Worm (Caenorhabditis elegans) whole organism, L2 larva: Measurements from ENCODE around the gene fbxa-4.
A peak's percentile ranks its signal among the peaks of the same experiment; 100 is the strongest.

Experiments
- C34F6.9 ChIP-seq: fragments of 150-350 bp; optimal IDR thresholded peaks from 2 replicates; lab custom pipeline; 2014; ENCODE audit warnings: missing biosample characterization, missing genetic modification characterization
- F13H6.1 ChIP-seq: sonication (generic microtip); optimal IDR thresholded peaks from 2 replicates; lab custom pipeline; 2016; ENCODE audit warnings: missing genetic modification characterization, missing compliant biosample characterization
- R02D3.7 ChIP-seq: fragments of 150-350 bp; optimal IDR thresholded peaks from 2 replicates; lab custom pipeline; 2014; ENCODE audit warnings: missing biosample characterization, missing genetic modification characterization
- Y55F3AM.14 ChIP-seq: fragments of 200-800 bp; sonication (Bioruptor generic); optimal IDR thresholded peaks from 2 replicates; lab custom pipeline; 2018; ENCODE audit warnings: mild to moderate bottlenecking, missing genetic modification characterization, missing compliant biosample characterization
- ZK546.5 ChIP-seq: sonication (generic microtip); optimal IDR thresholded peaks from 2 replicates; lab custom pipeline; 2017; ENCODE audit warnings: missing biosample characterization, missing genetic modification characterization
- aly-2 ChIP-seq: fragments of 150-350 bp; optimal IDR thresholded peaks from 2 replicates; lab custom pipeline; 2014; ENCODE audit warnings: missing biosample characterization, missing genetic modification characterization
- ama-1 ChIP-seq: fragments of 150-350 bp; optimal IDR thresholded peaks from 2 replicates; lab custom pipeline; 2018; ENCODE audit warnings: inconsistent platforms
- blmp-1 ChIP-seq: sonication (generic microtip); optimal IDR thresholded peaks from 2 replicates; lab custom pipeline; 2017; ENCODE audit warnings: missing genetic modification characterization, mild to moderate bottlenecking, missing compliant biosample characterization, antibody characterized with exemption, moderate library complexity; ENCODE audit not compliant: insufficient read depth
- crh-2 ChIP-seq: sonication (generic microtip); optimal IDR thresholded peaks from 2 replicates; lab custom pipeline; 2017; ENCODE audit warnings: missing biosample characterization, missing genetic modification characterization
- elt-1 ChIP-seq: fragments of 150-350 bp; optimal IDR thresholded peaks from 2 replicates; lab custom pipeline; 2014; ENCODE audit warnings: missing biosample characterization, missing genetic modification characterization
- elt-3 ChIP-seq: sonication (generic microtip); optimal IDR thresholded peaks from 2 replicates; lab custom pipeline; 2017; ENCODE audit warnings: missing biosample characterization, missing genetic modification characterization
- fos-1 ChIP-seq: fragments of 150-350 bp; optimal IDR thresholded peaks from 2 replicates; lab custom pipeline; 2014; ENCODE audit warnings: missing biosample characterization, missing genetic modification characterization
- gmeb-1 ChIP-seq: fragments of 150-350 bp; optimal IDR thresholded peaks from 2 replicates; lab custom pipeline; 2014; ENCODE audit warnings: missing biosample characterization, missing genetic modification characterization
- lin-11 ChIP-seq: fragments of 150-350 bp; sonication (generic microtip); optimal IDR thresholded peaks from 2 replicates; lab custom pipeline; 2014; ENCODE audit warnings: missing biosample characterization, missing genetic modification characterization, inconsistent platforms, mixed read lengths
- lin-13 ChIP-seq: fragments of 150-350 bp; optimal IDR thresholded peaks from 2 replicates; lab custom pipeline; 2014; ENCODE audit warnings: missing biosample characterization, missing genetic modification reagents, missing genetic modification characterization
- lin-39 ChIP-seq: fragments of 150-350 bp; optimal IDR thresholded peaks from 2 replicates; lab custom pipeline; 2014; ENCODE audit warnings: missing biosample characterization, missing genetic modification reagents, missing genetic modification characterization
- lsy-2 ChIP-seq, 2 experiments: fragments of 150-350 bp in 1 of 2; sonication (generic microtip) in 1 of 2; optimal IDR thresholded peaks; 2 replicates each; lab custom pipeline; 2014 to 2017; ENCODE audit warnings: missing biosample characterization in 2 of 2, missing genetic modification characterization in 2 of 2
- mab-5 ChIP-seq: fragments of 150-350 bp; optimal IDR thresholded peaks from 2 replicates; lab custom pipeline; 2014; ENCODE audit warnings: missing biosample characterization, missing genetic modification characterization
- mbf-1 ChIP-seq: sonication (generic microtip); optimal IDR thresholded peaks from 2 replicates; lab custom pipeline; 2017; ENCODE audit warnings: missing biosample characterization, missing genetic modification characterization
- mdl-1 ChIP-seq, 2 experiments: fragments of 150-350 bp in 1 of 2; sonication (generic microtip) in 1 of 2; optimal IDR thresholded peaks; 2 replicates each; lab custom pipeline; 2017; ENCODE audit warnings: missing biosample characterization in 2 of 2, missing genetic modification characterization in 2 of 2
- nhr-10 ChIP-seq: sonication (generic microtip); optimal IDR thresholded peaks from 2 replicates; lab custom pipeline; 2017; ENCODE audit warnings: missing biosample characterization, missing genetic modification characterization
- nhr-12 ChIP-seq: fragments of 150-350 bp; optimal IDR thresholded peaks from 2 replicates; lab custom pipeline; 2014; ENCODE audit warnings: missing biosample characterization, missing genetic modification characterization
- nhr-129 ChIP-seq: fragments of 150-350 bp; optimal IDR thresholded peaks from 2 replicates; lab custom pipeline; 2014; ENCODE audit warnings: missing biosample characterization, missing genetic modification characterization
- nhr-21 ChIP-seq: fragments of 150-350 bp; optimal IDR thresholded peaks from 2 replicates; lab custom pipeline; 2014; ENCODE audit warnings: missing biosample characterization, missing genetic modification characterization
- nhr-23 ChIP-seq: fragments of 150-350 bp; optimal IDR thresholded peaks from 2 replicates; lab custom pipeline; 2014; ENCODE audit warnings: missing biosample characterization, missing genetic modification reagents, missing genetic modification characterization
- nhr-237 ChIP-seq: fragments of 150-350 bp; optimal IDR thresholded peaks from 2 replicates; lab custom pipeline; 2014; ENCODE audit warnings: missing biosample characterization, missing genetic modification characterization
- nhr-25 ChIP-seq: fragments of 150-350 bp; sonication (generic microtip); optimal IDR thresholded peaks from 3 replicates; lab custom pipeline; 2014; ENCODE audit warnings: missing biosample characterization, missing genetic modification characterization
- nhr-6 ChIP-seq: fragments of 150-350 bp; optimal IDR thresholded peaks from 2 replicates; lab custom pipeline; 2014; ENCODE audit warnings: missing biosample characterization, missing genetic modification characterization
- nhr-77 ChIP-seq: fragments of 150-350 bp; optimal IDR thresholded peaks from 2 replicates; lab custom pipeline; 2014; ENCODE audit warnings: missing biosample characterization, missing genetic modification characterization
- peb-1 ChIP-seq: fragments of 150-350 bp; optimal IDR thresholded peaks from 2 replicates; lab custom pipeline; 2014; ENCODE audit warnings: missing biosample characterization, missing genetic modification characterization
- sem-4 ChIP-seq: fragments of 150-350 bp; optimal IDR thresholded peaks from 2 replicates; lab custom pipeline; 2014; ENCODE audit warnings: missing biosample characterization, missing genetic modification reagents, missing genetic modification characterization
- sma-3 ChIP-seq: sonication (generic microtip); optimal IDR thresholded peaks from 2 replicates; lab custom pipeline; 2016; ENCODE audit warnings: missing genetic modification reagents, missing genetic modification characterization, missing compliant biosample characterization
- sma-9 ChIP-seq, 2 experiments: fragments of 150-350 bp in 1 of 2; sonication (generic microtip) in 1 of 2; optimal IDR thresholded peaks; 2 replicates each; lab custom pipeline; 2014 to 2016; ENCODE audit warnings: missing genetic modification characterization in 2 of 2, mild to moderate bottlenecking in 1 of 2, missing biosample characterization in 1 of 2, missing compliant biosample characterization in 1 of 2, missing genetic modification reagents in 1 of 2, moderate library complexity in 1 of 2
- snpc-4 ChIP-seq: fragments of 150-350 bp; optimal IDR thresholded peaks from 2 replicates; lab custom pipeline; 2014; ENCODE audit warnings: missing biosample characterization, missing genetic modification characterization
- unc-39 ChIP-seq: fragments of 150-350 bp; optimal IDR thresholded peaks from 2 replicates; lab custom pipeline; 2014; ENCODE audit warnings: missing biosample characterization, missing genetic modification characterization
- unc-55 ChIP-seq: fragments of 150-350 bp; sonication (generic microtip); optimal IDR thresholded peaks from 3 replicates; lab custom pipeline; 2014; ENCODE audit warnings: missing biosample characterization, missing genetic modification reagents, missing genetic modification characterization
- unc-62 ChIP-seq: fragments of 150-350 bp; optimal IDR thresholded peaks from 2 replicates; lab custom pipeline; 2014; ENCODE audit warnings: missing biosample characterization, missing genetic modification reagents, missing genetic modification characterization
- zag-1 ChIP-seq: fragments of 150-350 bp; optimal IDR thresholded peaks from 2 replicates; lab custom pipeline; 2014; ENCODE audit warnings: missing biosample characterization, missing genetic modification characterization
- ztf-11 ChIP-seq: sonication (generic microtip); optimal IDR thresholded peaks from 2 replicates; lab custom pipeline; 2017; ENCODE audit warnings: missing biosample characterization, missing genetic modification characterization
- ztf-4 ChIP-seq: fragments of 150-350 bp; optimal IDR thresholded peaks from 2 replicates; lab custom pipeline; 2014; ENCODE audit warnings: missing biosample characterization, missing genetic modification characterization

The fbxa-4 gene

DNA sequence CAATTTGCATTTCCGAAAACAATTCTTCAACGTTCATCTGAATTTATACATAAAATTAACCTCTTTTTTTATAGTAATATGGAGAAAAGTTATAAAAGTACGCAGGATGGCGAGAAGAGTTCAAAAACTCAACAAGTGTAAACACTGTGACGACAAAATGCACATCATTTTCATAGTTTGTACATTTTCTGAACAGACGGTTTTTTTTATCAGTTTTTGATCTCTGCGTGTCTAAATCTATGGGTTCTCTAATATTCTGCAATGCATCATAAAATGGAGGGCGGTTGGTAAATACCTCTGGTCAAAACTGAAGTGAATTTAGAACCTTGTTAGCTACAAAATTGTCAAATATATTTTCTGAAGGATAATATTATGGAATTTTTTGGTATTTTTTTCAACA, at the start of gene fbxa-4:
TSS of gene fbxa-4 (minus strand) at position 93 of the 400 bp plus-strand sequence.
- no peak for TF ChIP-seq nhr-21 (tag; lab: Kevin White, UChicago)
- TF ChIP-seq lsy-2 (tag; optimal IDR thresholded peaks at IDR 0.05; lab: Kevin White, UChicago): no peak
- no peak for TF ChIP-seq F13H6.1
- peak; percentile 37 for TF ChIP-seq fos-1
- TF ChIP-seq gmeb-1 (tag; lab: Kevin White, UChicago): peak; percentile 6
- TF ChIP-seq R02D3.7 (tag; lab: Kevin White, UChicago): no peak
- TF ChIP-seq blmp-1 (tag; lab: Kevin White, UChicago): no peak
- peak; percentile 5 for TF ChIP-seq crh-2 (tag; lab: Kevin White, UChicago)

- TF ChIP-seq nhr-129 (tag; lab: Kevin White, UChicago) (no peak), elt-1 (tag; lab: Kevin White, UChicago) (no peak), crh-2 (tag; lab: Kevin White, UChicago) (no peak), gmeb-1 (tag; lab: Kevin White, UChicago) (no peak)
Observed at ce11 chrII:2458881-2459280, 43.5 kb upstream of the fbxa-4 start, which contains the start of gene pqn-42. Gene pqn-42, minus strand, starts transcription at chrII:2458981.

- TF ChIP-seq lin-11 (tag; lab: Kevin White, UChicago) (no peak), mbf-1 (tag; lab: Kevin White, UChicago) (no peak), aly-2 (tag; lab: Kevin White, UChicago) (no peak), nhr-25 (tag; lab: Kevin White, UChicago) (no peak), ZK546.5 (no peak), mdl-1 (tag; optimal IDR thresholded peaks at IDR 0.05; lab: Kevin White, UChicago) (no peak), snpc-4 (no peak), unc-55 (GFP tag; lab: Kevin White, UChicago) (no peak)
Observed at ce11 chrII:2456973-2457372, 41.6 kb upstream of the fbxa-4 start.

- peak in 1 of 2 experiments; percentile 71 for TF ChIP-seq lsy-2 (tag; optimal IDR thresholded peaks at IDR 0.05; lab: Kevin White, UChicago)
- TF ChIP-seq sma-3: no peak
- TF ChIP-seq, all 48 proteins: peak for 1
Observed at ce11 chrII:2455931-2456576, 40.7 kb upstream of the fbxa-4 start.

- TF ChIP-seq R02D3.7 (tag; lab: Kevin White, UChicago) (no peak), nhr-12 (tag; lab: Kevin White, UChicago) (no peak), elt-1 (tag; lab: Kevin White, UChicago) (no peak), unc-62 (GFP tag; lab: Kevin White, UChicago) (no peak), Y55F3AM.14 (GFP tag; lab: Kevin White, UChicago) (no peak), ztf-4 (tag; lab: Kevin White, UChicago) (no peak), mab-5 (tag; lab: Kevin White, UChicago) (no peak), unc-39 (tag; lab: Kevin White, UChicago) (no peak), lin-13 (no peak), nhr-10 (tag; lab: Kevin White, UChicago) (no peak), F13H6.1 (peak; percentile 88), peb-1 (tag; lab: Kevin White, UChicago) (peak; percentile 77), ztf-11 (tag; lab: Kevin White, UChicago) (no peak), nhr-25 (tag; lab: Kevin White, UChicago) (no peak), sma-3 (peak; percentile 27), C34F6.9 (tag; lab: Kevin White, UChicago) (no peak), ama-1 (lab: Kevin White, UChicago) (no peak), nhr-237 (tag; lab: Kevin White, UChicago) (no peak), sem-4 (tag; lab: Kevin White, UChicago) (no peak), lin-39 (no peak), unc-55 (GFP tag; lab: Kevin White, UChicago) (no peak), zag-1 (no peak), nhr-129 (tag; lab: Kevin White, UChicago) (peak; percentile 65), nhr-6 (tag; lab: Kevin White, UChicago) (no peak), lin-11 (tag; lab: Kevin White, UChicago) (no peak), fos-1 (peak; percentile 85), sma-9 (GFP tag; optimal IDR thresholded peaks at IDR 0.05; lab: Kevin White, UChicago) (peak; percentile 9), sma-9 (tag; optimal IDR thresholded peaks at IDR 0.05; lab: Kevin White, UChicago) (no peak), nhr-77 (no peak), elt-3 (tag; lab: Kevin White, UChicago) (no peak), crh-2 (tag; lab: Kevin White, UChicago) (no peak), ZK546.5 (no peak), snpc-4 (no peak), nhr-23 (tag; lab: Kevin White, UChicago) (no peak), nhr-21 (tag; lab: Kevin White, UChicago) (no peak)
- TF ChIP-seq, all 48 proteins: peak for 6
Observed at ce11 chrII:2454822-2455221, 39.5 kb upstream of the fbxa-4 start.
